Fruit fly (Drosophila melanogaster): ENCODE data around the gene CG33927.

Gene CG33927

DNA sequence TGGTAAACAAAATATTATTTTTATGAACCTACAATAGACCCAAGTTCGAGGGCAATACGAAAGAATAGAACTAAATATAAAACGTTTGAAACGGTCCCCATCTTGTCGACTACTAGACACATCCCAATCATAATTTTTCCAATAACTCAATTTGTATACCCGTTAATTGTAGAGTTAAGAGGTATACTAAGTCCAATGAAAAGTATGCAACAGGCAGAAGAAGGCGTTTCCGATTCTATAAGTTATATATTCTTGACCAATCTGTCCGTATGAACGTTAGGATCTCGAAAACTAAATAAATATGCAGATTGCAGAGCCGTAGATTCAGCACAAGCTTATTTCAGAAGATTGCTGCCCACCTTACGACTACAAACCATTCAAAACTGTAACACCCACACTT, at the start of gene CG33927:
Gene CG33927, minus strand, starts transcription at position 101 of the 400 bp plus-strand sequence.
- TF ChIP-seq CG17801 (GFP tag; optimal IDR thresholded peaks at IDR 0.05; ENCODE audit: partially characterized antibody), result no peak

DNA sequence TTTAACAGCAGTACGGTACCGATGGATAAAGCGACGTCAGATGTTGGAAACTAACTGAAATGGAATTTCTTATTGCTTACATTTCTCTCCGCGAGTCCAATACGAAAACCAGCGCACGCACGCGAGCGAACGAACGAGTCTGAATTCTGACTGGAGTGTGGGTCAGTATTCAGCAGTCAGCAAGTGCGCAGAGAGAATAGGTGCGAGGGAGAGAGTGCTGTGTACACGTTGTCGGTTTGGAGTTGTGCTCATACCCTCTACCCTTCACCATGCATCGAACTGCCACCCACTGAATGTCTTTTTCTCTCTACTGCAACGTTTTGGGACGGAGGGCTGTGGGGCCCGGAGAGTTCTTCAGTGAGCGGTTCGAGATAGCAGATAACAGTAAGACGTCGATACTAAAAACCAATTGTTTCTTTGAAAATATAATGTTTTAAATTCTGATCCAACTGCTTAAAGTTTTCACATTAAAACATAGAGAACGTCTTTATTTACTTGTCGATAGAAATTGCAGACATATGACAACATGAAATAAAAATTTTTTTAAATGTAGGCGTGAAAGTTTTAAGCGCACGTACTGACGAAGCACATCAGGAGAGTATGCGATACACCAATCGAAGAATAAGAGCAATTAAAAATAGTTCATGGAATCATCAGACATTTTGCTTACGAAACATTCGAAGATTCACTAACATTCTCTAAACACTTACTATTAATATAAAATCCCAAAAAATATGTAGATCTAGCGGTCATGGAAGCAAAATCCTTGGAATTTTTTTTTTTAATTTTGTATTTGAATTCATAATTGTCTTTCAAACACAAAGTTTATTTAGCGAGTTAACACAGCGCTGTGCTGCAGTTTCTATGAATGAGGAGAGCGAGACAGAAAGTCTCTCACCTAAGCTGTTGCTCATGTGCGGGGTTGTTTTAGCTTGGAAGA, 49.4 kb upstream of the CG33927 start:
- peak; percentile 34 for TF ChIP-seq CG17801 (GFP tag; optimal IDR thresholded peaks at IDR 0.05; ENCODE audit: partially characterized antibody)

DNA sequence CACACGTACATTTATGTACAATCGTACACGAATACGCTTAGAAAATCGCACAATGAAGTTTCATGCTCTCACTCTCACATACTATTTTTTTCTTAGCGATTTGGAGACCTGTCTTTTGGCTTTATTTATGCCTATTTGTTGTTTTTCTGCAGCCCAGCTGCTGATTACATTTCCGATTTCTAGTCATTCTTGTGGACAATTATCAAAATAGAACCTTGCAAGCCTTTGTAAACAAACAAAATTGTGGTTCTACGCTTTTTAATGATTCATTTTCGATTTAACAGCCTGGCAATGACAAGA, 48.7 kb upstream of the CG33927 start:
- TF ChIP-seq CG17801 (GFP tag; optimal IDR thresholded peaks at IDR 0.05; ENCODE audit: partially characterized antibody), result no peak

DNA sequence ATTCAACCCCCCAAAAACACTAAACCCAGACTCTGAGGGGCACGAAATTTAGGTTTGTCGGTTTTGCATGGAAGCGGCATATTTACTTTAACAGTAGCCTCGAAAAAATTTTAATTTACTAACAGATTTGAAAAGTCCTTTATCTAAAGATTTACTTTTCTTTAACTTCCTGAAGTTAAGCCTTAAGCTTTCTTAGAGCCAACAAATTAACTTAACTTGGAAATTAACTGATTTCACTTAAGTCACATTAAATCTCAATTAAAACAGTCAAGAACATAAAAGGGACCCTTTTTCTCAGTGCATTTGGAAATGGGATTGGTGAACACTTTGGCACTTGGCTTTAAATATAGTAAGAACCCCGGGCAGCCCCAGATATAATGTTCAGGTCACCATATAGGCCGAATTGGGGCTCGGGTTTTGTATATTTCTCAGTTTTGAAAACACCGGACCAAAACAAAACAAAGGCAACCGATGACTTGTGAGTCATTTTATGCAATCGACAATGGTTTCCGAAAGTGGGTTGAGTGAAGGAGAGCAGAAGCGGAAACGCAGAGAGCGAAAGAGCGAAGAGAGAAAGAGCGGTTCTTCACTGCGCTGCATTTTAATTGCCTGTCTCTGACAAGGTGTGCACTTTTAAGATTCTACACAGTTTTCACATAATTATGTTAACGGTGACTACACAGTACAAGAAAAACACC, 48.2 kb upstream of the CG33927 start:
- no peak for TF ChIP-seq CG17801 (GFP tag; optimal IDR thresholded peaks at IDR 0.05; ENCODE audit: partially characterized antibody)

DNA sequence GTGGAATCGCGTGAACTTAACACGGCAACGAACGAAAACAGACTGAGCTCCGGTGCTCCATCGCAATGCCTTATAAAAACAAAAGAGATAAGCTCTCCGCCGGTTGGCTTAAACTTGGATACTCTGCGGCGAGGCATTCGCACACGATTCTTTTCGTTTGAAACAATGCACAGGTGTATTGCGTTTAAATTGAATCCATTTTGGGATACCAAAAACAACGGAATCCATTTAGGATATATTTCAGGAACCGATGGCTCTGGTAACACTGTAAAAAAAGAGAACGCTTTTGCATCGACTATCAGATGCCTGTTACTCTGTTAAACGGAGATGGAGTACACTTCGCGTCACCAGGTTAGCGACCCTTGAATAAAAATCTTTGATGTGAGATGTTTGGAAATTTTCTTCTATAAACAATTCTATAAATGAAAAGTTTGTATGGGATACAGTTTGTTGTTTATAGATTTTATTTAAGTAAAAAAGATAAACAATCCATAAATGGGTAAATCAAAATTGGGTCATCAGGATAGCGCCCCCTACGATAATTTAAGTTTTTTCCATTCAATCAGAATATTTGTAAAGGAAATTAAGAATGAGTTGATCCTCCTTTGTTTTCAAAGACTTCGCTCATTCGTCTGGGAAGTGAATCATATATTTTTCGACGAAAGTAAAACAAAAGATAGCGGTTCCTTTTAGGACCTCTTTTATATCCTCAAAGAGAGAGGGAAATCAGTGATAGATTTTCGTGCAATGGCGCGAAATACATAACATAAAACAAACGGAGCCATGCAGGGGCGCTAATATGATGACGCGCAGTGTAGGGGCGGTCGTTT, 41.6 kb upstream of the CG33927 start, which contains the start of gene Nep2:
Gene Nep2, minus strand, starts transcription at position 51 of the 830 bp plus-strand sequence.
- TF ChIP-seq CG17801 (GFP tag; optimal IDR thresholded peaks at IDR 0.05; ENCODE audit: partially characterized antibody), result no peak

DNA sequence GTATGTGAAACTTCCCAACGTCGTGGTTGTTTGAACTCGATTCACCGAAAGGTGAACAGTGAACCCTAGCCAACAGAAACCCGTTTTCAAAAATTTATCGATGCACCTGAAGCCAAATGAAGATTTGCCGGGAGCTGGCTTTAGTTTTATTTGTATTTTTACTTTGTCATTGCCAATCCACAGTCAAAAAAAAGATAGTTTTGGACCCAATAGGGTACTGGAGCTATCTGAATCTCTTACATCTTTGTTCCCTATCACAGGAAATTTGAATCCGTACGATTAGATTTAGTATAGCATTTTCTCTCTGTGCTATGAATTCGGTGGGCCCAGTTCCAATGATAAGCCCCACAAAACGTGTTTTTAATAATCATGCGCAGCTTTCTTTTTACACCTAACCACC, 40.6 kb upstream of the CG33927 start:
- no peak for TF ChIP-seq CG17801 (GFP tag; optimal IDR thresholded peaks at IDR 0.05; ENCODE audit: partially characterized antibody)

DNA sequence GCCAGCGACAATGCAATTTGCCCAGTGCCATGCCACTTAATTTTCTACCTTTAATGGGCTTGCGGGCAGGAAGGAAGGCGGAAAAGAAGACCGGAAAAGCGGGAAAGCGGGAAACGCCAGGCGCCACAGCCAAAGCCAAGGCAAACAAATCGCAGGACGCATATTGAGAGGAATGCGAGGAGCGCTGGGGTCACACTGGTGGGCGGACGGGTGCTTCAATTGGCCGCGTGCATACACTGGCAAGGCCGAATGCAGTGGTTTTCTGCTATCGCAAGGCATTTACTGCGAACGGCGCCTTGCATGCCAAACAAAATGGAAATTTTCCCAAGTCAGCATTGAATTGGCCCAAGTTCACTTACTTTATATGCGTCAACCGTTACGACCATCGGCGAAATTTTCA, 38.0 kb upstream of the CG33927 start:
- no peak for TF ChIP-seq CG17801 (GFP tag; optimal IDR thresholded peaks at IDR 0.05; ENCODE audit: partially characterized antibody)

DNA sequence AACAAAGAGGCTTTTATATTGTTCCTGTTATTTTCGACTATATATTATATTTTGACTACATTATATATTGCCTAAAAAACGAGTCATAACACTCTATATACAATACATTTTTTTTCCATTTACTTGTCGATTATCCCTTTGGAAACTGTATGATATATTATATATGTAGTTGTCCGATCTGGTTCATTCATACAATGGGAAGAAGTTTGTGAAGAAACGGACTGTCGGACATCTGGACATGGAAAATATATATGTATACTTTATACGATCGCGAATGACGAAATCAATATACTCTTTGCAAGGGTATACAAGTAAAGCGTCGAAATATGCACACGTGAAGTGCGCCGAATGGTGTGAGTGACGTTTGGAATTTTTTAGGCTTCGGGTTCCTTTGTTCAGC, 36.4 kb upstream of the CG33927 start:
- no peak for TF ChIP-seq CG17801 (GFP tag; optimal IDR thresholded peaks at IDR 0.05; ENCODE audit: partially characterized antibody)

DNA sequence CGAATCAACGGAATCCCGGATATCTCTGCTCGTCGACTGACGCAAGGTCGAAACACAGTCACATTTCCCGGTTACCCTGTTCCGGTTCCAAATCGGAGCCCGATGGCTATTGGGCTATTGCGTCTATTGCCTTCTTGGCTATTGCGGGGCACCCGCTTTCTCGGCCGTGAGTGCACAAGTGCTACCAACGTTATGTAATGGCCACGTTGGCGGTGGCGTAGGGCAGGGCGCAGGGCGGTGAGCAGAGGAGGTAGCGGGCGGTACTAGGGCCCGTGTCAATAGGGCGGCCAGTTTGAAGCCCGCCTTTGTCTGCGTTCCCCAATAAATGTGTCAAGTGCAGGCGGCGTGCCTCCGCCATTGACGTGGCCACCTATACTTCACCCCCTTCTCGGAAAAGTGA, 35.9 kb upstream of the CG33927 start:
- TF ChIP-seq CG17801 (GFP tag; optimal IDR thresholded peaks at IDR 0.05; ENCODE audit: partially characterized antibody), result no peak

DNA sequence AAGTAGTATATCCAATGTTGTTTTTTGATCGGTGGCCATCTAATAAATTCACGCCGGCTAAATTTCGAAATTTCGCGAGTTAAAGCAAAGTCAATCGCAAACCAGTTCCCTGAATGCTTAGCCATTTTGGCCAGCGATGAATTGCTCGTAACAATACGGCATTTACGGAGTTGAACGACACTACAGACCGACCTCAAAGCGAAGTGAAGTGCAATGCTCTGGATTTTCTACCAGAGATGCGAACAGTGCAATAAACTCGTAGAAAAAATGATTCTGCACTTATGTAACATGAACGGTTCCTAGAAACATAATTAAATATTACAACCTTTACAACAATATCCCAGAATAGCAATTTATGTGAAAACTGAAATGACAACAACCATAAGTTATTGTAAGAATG, 34.9 kb upstream of the CG33927 start:
- no peak for TF ChIP-seq CG17801 (GFP tag; optimal IDR thresholded peaks at IDR 0.05; ENCODE audit: partially characterized antibody)

DNA sequence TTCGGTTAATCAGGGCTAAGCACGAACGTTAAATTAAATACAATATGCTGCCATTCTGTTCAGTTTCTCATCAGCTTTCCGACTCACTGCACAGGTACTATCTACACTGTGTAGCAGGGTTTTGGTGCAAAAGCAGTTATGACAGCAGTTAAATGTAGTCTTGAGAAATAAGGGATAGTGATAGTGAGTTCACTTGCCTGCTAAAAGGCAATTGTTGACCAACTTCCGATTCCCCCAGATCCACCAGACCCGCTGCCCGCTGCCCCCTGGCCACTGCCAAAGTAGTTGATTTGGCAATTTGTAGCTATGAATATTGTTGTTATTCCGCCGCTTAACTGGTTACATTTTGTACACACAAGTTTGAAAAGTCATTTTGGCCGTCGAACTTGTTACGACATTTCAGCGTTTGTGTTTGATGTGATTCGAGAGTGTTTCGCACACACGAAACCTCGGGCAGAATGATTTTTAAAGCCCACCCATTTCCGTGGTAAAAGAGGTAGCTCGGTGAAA, 34.0 kb upstream of the CG33927 start:
- no peak for TF ChIP-seq CG17801 (GFP tag; optimal IDR thresholded peaks at IDR 0.05; ENCODE audit: partially characterized antibody)

DNA sequence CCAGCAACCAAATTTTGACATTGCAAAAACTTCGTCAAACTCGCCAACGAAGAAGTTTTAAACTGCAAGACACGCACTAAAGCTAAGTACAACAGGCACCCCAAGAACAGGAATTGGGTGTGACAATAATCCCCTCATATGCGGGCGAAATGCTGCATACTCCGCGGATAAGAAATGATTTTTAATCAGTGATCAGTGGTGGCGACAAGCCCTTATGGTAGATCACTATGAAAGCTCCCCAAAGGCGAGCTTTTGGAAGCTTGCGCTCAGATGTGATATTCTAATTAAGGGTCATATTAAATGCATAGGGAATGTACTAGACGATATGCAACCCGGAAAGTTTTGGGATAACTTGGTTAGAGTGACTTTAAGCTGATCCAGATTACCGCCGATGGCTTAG, 27.2 kb upstream of the CG33927 start:
- no peak for TF ChIP-seq CG17801 (GFP tag; optimal IDR thresholded peaks at IDR 0.05; ENCODE audit: partially characterized antibody)

DNA sequence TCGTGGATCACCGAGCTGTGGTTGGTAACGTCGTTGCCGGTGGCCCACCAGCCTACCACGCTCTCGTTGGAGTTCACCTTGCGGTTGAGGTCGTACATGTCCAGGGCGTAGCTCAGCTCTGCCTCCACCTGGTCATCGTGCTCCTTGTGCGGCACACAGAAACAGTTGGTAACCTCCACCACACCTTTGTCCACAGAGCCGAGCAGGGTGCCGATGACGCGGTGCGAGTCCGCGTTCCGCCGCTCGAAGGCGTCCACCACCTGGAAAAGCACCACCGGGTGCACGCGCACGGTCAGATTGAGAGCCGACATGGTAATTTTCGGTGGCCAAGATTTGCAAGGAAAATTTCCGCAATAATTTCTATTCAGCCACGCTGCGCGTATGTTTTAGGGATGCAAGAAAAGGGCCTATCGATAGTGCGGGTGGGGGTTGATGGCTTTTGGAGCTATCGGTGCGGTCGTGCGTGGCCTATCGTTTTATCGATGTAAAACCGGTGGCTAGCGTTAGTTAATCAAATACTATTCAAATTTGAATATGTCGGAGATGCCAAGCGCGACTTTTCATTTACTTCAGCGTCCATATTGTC, 23.5 kb upstream of the CG33927 start, which contains the start of gene eIF3f1:
Gene eIF3f1, minus strand, starts transcription at position 408 of the 586 bp plus-strand sequence.
- peak; percentile 53 for TF ChIP-seq CG17801 (GFP tag; optimal IDR thresholded peaks at IDR 0.05; ENCODE audit: partially characterized antibody)

DNA sequence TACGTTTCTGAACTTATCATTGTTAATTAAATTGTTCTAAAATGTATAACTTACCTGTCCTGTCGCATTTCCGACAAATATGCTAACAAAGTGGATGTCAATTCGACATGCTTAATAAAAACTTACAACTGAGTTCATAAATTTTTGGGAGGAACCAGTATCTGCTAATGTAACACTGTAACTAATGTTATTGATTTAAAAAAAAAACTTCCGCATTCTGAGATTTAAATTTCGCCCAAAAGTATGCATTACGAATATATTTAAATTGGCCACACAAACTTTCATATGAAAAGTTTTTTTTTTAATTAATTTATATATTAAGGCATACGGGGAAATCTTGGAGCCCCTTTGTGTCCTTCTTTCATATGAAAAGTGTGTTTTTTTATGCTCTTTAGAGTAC, 21.7 kb upstream of the CG33927 start:
- no peak for TF ChIP-seq CG17801 (GFP tag; optimal IDR thresholded peaks at IDR 0.05; ENCODE audit: partially characterized antibody)

DNA sequence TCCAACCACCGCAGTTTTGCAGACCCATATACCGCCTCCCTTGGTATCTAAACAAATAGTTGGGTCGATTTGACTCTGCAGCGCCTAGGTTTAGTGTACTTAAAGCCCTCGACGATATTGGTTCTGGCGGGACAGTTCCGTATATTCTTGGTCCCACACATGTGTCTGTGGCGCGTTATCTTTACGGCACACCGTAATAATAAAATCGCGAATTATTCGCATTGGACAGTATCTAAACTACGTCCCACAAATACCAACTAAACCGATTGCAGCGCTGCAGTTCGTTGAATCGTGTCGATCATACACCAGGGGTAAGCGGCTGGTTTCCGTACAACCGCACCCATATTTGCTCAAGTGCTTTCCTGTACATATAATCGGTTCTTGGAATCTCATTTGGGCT, 15.6 kb upstream of the CG33927 start:
- peak; percentile 53 for TF ChIP-seq CG17801 (GFP tag; optimal IDR thresholded peaks at IDR 0.05; ENCODE audit: partially characterized antibody)
